Fruit fly (Drosophila melanogaster) whole organism, embryonic: ENCODE results near the gene fw.

Experiments used
- Ada2b ChIP-seq: fragments of 200-800 bp; sonication (Bioruptor generic); IDR thresholded peaks from 2 replicates; pipeline ENCODE4 v1.3.6; 2022; ENCODE audit warnings: missing biosample characterization, missing genetic modification characterization
- Adf1 ChIP-seq: fragments of 200-800 bp; sonication (Bioruptor generic); IDR thresholded peaks from 2 replicates; pipeline ENCODE4 v1.3.6; 2022; ENCODE audit warnings: missing biosample characterization, missing genetic modification characterization
- Bdp1 ChIP-seq: fragments of 200-800 bp; sonication (Bioruptor generic); optimal IDR thresholded peaks from 3 replicates; lab custom pipeline; 2016; ENCODE audit warnings: missing biosample characterization, missing genetic modification characterization
- BtbVII ChIP-seq: fragments of 200-800 bp; sonication (Bioruptor generic); optimal IDR thresholded peaks from 3 replicates; lab custom pipeline; 2017; ENCODE audit warnings: missing biosample characterization, mild to moderate bottlenecking, missing genetic modification characterization
- CG10654 ChIP-seq: fragments of 200-800 bp; sonication (Bioruptor generic); optimal IDR thresholded peaks from 2 replicates; lab custom pipeline; 2016; ENCODE audit warnings: missing biosample characterization, missing genetic modification characterization
- CG11093 ChIP-seq: fragments of 200-800 bp; sonication (Bioruptor generic); IDR thresholded peaks from 3 replicates; pipeline ENCODE4 v1.3.6; 2022; ENCODE audit warnings: missing biosample characterization, missing genetic modification characterization
- CG11398 ChIP-seq: fragments of 200-800 bp; sonication (Bioruptor generic); optimal IDR thresholded peaks from 2 replicates; lab custom pipeline; 2016; ENCODE audit warnings: missing biosample characterization, missing genetic modification characterization
- CG14860 ChIP-seq: fragments of 200-800 bp; sonication (Bioruptor generic); IDR thresholded peaks from 3 replicates; pipeline ENCODE4 v1.3.6; 2022; ENCODE audit warnings: missing biosample characterization, missing genetic modification characterization; ENCODE audit not compliant: partially characterized antibody
- CG16779 ChIP-seq: fragments of 200-800 bp; sonication (Bioruptor generic); IDR thresholded peaks from 2 replicates; pipeline ENCODE4 v1.3.6; 2022; ENCODE audit warnings: missing biosample characterization, missing genetic modification characterization
- CG16813 ChIP-seq: fragments of 200-800 bp; sonication (Bioruptor generic); IDR thresholded peaks from 3 replicates; pipeline ENCODE4 v1.3.6; 2022; ENCODE audit warnings: missing biosample characterization, missing genetic modification characterization; ENCODE audit not compliant: partially characterized antibody
- CG17829 ChIP-seq: fragments of 200-800 bp; optimal IDR thresholded peaks from 2 replicates; lab custom pipeline; 2019; ENCODE audit warnings: missing biosample characterization, mild to moderate bottlenecking, missing genetic modification characterization, moderate library complexity
- CG18599 ChIP-seq: fragments of 200-800 bp; sonication (Bioruptor generic); optimal IDR thresholded peaks from 3 replicates; lab custom pipeline; 2017; ENCODE audit warnings: missing biosample characterization, missing genetic modification characterization, mild to moderate bottlenecking, moderate library complexity, missing genetic modification reagents
- CG34422 ChIP-seq: fragments of 200-800 bp; sonication (Bioruptor generic); IDR thresholded peaks from 3 replicates; pipeline ENCODE4 v1.3.6; 2022; ENCODE audit warnings: missing biosample characterization, missing genetic modification characterization
- CG3847 ChIP-seq: fragments of 200-800 bp; sonication (Bioruptor generic); IDR thresholded peaks from 2 replicates; pipeline ENCODE4 v1.3.6; 2022; ENCODE audit warnings: missing biosample characterization, missing genetic modification characterization
- CG4404 ChIP-seq: fragments of 200-800 bp; sonication (Bioruptor generic); IDR thresholded peaks from 2 replicates; pipeline ENCODE4 v1.3.6; 2022; ENCODE audit warnings: missing biosample characterization, missing genetic modification characterization
- CG6175 ChIP-seq: fragments of 200-800 bp; sonication (Bioruptor generic); IDR thresholded peaks from 3 replicates; pipeline ENCODE4 v1.3.6; 2022; ENCODE audit warnings: missing biosample characterization, missing genetic modification characterization
- CG6689 ChIP-seq: fragments of 200-800 bp; sonication (Bioruptor generic); IDR thresholded peaks from 2 replicates; pipeline ENCODE4 v1.3.6; 2022; ENCODE audit warnings: missing biosample characterization, missing genetic modification characterization
- CG7357 ChIP-seq: fragments of 200-800 bp; sonication (Bioruptor generic); IDR thresholded peaks from 3 replicates; pipeline ENCODE4 v1.3.6; 2022; ENCODE audit warnings: missing biosample characterization, missing genetic modification characterization
- CHES-1-like ChIP-seq: fragments of 200-800 bp; sonication (Bioruptor generic); optimal IDR thresholded peaks from 2 replicates; lab custom pipeline; 2016; ENCODE audit warnings: missing biosample characterization, missing genetic modification characterization
- CoRest ChIP-seq: fragments of 200-800 bp; sonication (Bioruptor generic); optimal IDR thresholded peaks from 3 replicates; lab custom pipeline; 2018; ENCODE audit warnings: missing biosample characterization, mild to moderate bottlenecking, missing genetic modification characterization, moderate library complexity
- Ets97D ChIP-seq: fragments of 200-800 bp; sonication (Bioruptor generic); optimal IDR thresholded peaks from 3 replicates; lab custom pipeline; 2016; ENCODE audit warnings: missing biosample characterization, missing genetic modification characterization
- Gug ChIP-seq: fragments of 200-800 bp; sonication (Bioruptor generic); IDR thresholded peaks from 4 replicates; pipeline ENCODE4 v1.3.6; 2022; ENCODE audit warnings: missing biosample characterization, missing genetic modification characterization
- HLH4C ChIP-seq: fragments of 200-800 bp; sonication (Bioruptor generic); IDR thresholded peaks from 3 replicates; pipeline ENCODE4 v1.3.6; 2022; ENCODE audit warnings: missing biosample characterization, missing genetic modification characterization; ENCODE audit not compliant: partially characterized antibody
- Meics ChIP-seq: fragments of 200-800 bp; sonication (Bioruptor generic); optimal IDR thresholded peaks from 2 replicates; lab custom pipeline; 2017; ENCODE audit warnings: missing biosample characterization, mild to moderate bottlenecking, missing genetic modification characterization
- Side ChIP-seq: fragments of 200-800 bp; sonication (Bioruptor generic); optimal IDR thresholded peaks from 2 replicates; lab custom pipeline; 2016; ENCODE audit warnings: missing biosample characterization, missing genetic modification characterization
- Sox102F ChIP-seq: fragments of 200-800 bp; sonication (Bioruptor generic); optimal IDR thresholded peaks from 2 replicates; lab custom pipeline; 2018; ENCODE audit warnings: missing biosample characterization, mild to moderate bottlenecking, missing genetic modification characterization, moderate library complexity
- Xbp1 ChIP-seq: fragments of 200-800 bp; sonication (Bioruptor generic); optimal IDR thresholded peaks from 3 replicates; lab custom pipeline; 2016; ENCODE audit warnings: missing biosample characterization, mild to moderate bottlenecking, missing genetic modification characterization
- ash1 ChIP-seq: fragments of 200-800 bp; sonication (Bioruptor generic); optimal IDR thresholded peaks from 2 replicates; lab custom pipeline; 2018; ENCODE audit warnings: missing biosample characterization, mild to moderate bottlenecking, missing genetic modification characterization
- bowl ChIP-seq: fragments of 200-800 bp; sonication (Bioruptor generic); IDR thresholded peaks from 2 replicates; pipeline ENCODE4 v1.3.6; 2022; ENCODE audit warnings: missing biosample characterization, missing genetic modification characterization
- emc ChIP-seq: fragments of 200-800 bp; sonication (Bioruptor generic); optimal IDR thresholded peaks from 2 replicates; lab custom pipeline; 2016; ENCODE audit warnings: missing biosample characterization, missing genetic modification characterization
- ems ChIP-seq: fragments of 200-800 bp; sonication (Bioruptor generic); optimal IDR thresholded peaks from 3 replicates; lab custom pipeline; 2016; ENCODE audit warnings: missing biosample characterization, missing genetic modification characterization
- eve ChIP-seq, 2 experiments: fragments of >200 bp; optimal IDR thresholded peaks; 2 replicates each; lab custom pipeline; 2017; ENCODE audit warnings: missing biosample characterization in 2 of 2, missing genetic modification characterization in 2 of 2
- exex ChIP-seq: fragments of 200-800 bp; sonication (Bioruptor generic); optimal IDR thresholded peaks from 4 replicates; lab custom pipeline; 2018; ENCODE audit warnings: missing biosample characterization, mild to moderate bottlenecking, missing genetic modification characterization, moderate library complexity
- eyg ChIP-seq: fragments of 200-800 bp; sonication (Bioruptor generic); optimal IDR thresholded peaks from 3 replicates; lab custom pipeline; 2016; ENCODE audit warnings: missing biosample characterization, missing genetic modification characterization
- gce ChIP-seq: fragments of 200-800 bp; sonication (Bioruptor generic); IDR thresholded peaks from 3 replicates; pipeline ENCODE4 v1.3.6; 2022; ENCODE audit warnings: missing biosample characterization, missing genetic modification characterization
- gcm ChIP-seq: fragments of 200-800 bp; sonication (Bioruptor generic); optimal IDR thresholded peaks from 2 replicates; lab custom pipeline; 2019; ENCODE audit warnings: missing biosample characterization, mild to moderate bottlenecking, missing genetic modification characterization, moderate library complexity
- grn ChIP-seq: fragments of 200-800 bp; sonication (Bioruptor generic); optimal IDR thresholded peaks from 3 replicates; lab custom pipeline; 2017; ENCODE audit warnings: missing biosample characterization, missing genetic modification characterization
- her ChIP-seq: fragments of 200-800 bp; sonication (Bioruptor generic); optimal IDR thresholded peaks from 2 replicates; lab custom pipeline; 2016; ENCODE audit warnings: missing biosample characterization, missing genetic modification characterization
- maf-S ChIP-seq: fragments of 200-800 bp; sonication (Bioruptor generic); optimal IDR thresholded peaks from 2 replicates; lab custom pipeline; 2016; ENCODE audit warnings: missing biosample characterization, missing genetic modification characterization
- nerfin-1 ChIP-seq: fragments of 200-800 bp; sonication (Bioruptor generic); optimal IDR thresholded peaks from 3 replicates; lab custom pipeline; 2019; ENCODE audit warnings: missing biosample characterization, mild to moderate bottlenecking, missing genetic modification characterization, moderate library complexity
- nom ChIP-seq: fragments of 200-800 bp; sonication (Bioruptor generic); optimal IDR thresholded peaks from 2 replicates; lab custom pipeline; 2017; ENCODE audit warnings: missing biosample characterization, missing genetic modification characterization, mild to moderate bottlenecking, moderate library complexity, missing genetic modification reagents
- row ChIP-seq: fragments of 200-800 bp; sonication (Bioruptor generic); IDR thresholded peaks from 3 replicates; pipeline ENCODE4 v1.3.6; 2022; ENCODE audit warnings: missing biosample characterization, missing genetic modification characterization
- salm ChIP-seq: fragments of 200-800 bp; sonication (Bioruptor generic); optimal IDR thresholded peaks from 2 replicates; lab custom pipeline; 2018; ENCODE audit warnings: missing biosample characterization, mild to moderate bottlenecking, missing genetic modification characterization
- scrt ChIP-seq: fragments of 200-800 bp; sonication (Bioruptor generic); optimal IDR thresholded peaks from 2 replicates; lab custom pipeline; 2018; ENCODE audit warnings: missing biosample characterization, mild to moderate bottlenecking, missing genetic modification characterization, moderate library complexity
- sim ChIP-seq: fragments of 200-800 bp; sonication (Bioruptor generic); IDR thresholded peaks from 2 replicates; pipeline ENCODE4 v1.3.6; 2022; ENCODE audit warnings: missing biosample characterization, missing genetic modification characterization
- sisA ChIP-seq: fragments of 200-800 bp; sonication (Bioruptor generic); IDR thresholded peaks from 2 replicates; pipeline ENCODE4 v1.3.6; 2022; ENCODE audit warnings: missing biosample characterization, missing genetic modification characterization
- stwl ChIP-seq: fragments of 200-800 bp; sonication (Bioruptor generic); optimal IDR thresholded peaks from 3 replicates; lab custom pipeline; 2018; ENCODE audit warnings: missing biosample characterization, mild to moderate bottlenecking, missing genetic modification characterization, moderate library complexity
- tio ChIP-seq: fragments of 200-800 bp; sonication (Bioruptor generic); optimal IDR thresholded peaks from 2 replicates; lab custom pipeline; 2017; ENCODE audit warnings: missing biosample characterization, missing genetic modification characterization, inconsistent platforms
- usp ChIP-seq: fragments of >200 bp; optimal IDR thresholded peaks from 2 replicates; lab custom pipeline; 2017; ENCODE audit warnings: missing biosample characterization, missing genetic modification characterization
- zen2 ChIP-seq: fragments of 200-800 bp; sonication (Bioruptor generic); IDR thresholded peaks from 3 replicates; pipeline ENCODE4 v1.3.6; 2022; ENCODE audit warnings: missing biosample characterization, missing genetic modification characterization; ENCODE audit not compliant: partially characterized antibody
- zfh2 ChIP-seq: fragments of 200-800 bp; sonication (Bioruptor generic); optimal IDR thresholded peaks from 2 replicates; lab custom pipeline; 2016; ENCODE audit warnings: missing biosample characterization, missing genetic modification characterization

fw gene

DNA sequence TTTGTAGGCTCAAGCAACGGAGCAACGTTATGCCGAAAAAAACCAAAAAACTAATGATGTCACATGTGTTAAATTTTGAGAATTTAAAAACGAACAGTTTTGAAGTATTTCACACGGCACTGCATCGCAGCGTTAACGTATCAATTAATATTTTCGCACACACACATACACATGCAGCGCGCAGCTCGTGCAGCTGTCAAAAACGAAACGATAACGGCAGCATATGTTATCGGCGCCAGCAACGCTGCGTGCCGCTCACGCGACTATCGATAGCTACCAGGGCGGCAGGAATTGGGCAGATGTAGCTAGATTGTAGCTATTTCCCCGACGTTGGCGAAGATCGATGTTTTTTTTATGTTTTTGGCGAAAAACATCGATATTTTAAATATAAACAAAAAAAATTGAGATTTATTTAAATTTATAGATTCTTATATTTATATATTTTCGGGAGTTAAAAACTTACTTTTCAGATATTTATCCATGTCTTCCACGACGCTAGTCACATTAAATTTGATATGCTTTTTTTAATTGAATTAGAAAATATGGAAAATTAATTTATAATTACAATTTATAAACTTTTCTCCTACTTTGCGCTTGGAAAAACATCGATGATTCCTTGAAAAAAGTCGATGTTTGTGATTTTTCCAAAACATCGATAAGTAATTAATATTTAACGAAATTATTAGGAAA lies 25.3 kb upstream of the fw start, which contains the start of gene Usp7 (continued):
- TF ChIP-seq CG16779, result no peak
- no peak for TF ChIP-seq usp
- TF ChIP-seq grn (GFP tag; lab: Kevin White, UChicago), result no peak
- no peak for TF ChIP-seq nom (GFP tag; lab: Kevin White, UChicago)
- no peak for TF ChIP-seq her
- peak; percentile 79 for TF ChIP-seq stwl (tag; lab: Kevin White, UChicago)
- no peak for TF ChIP-seq CG11093 (GFP tag; lab: Robert Waterston, UW)
- no peak for TF ChIP-seq CHES-1-like (GFP tag; lab: Kevin White, UChicago)
- no peak for TF ChIP-seq sim (GFP tag; lab: Robert Waterston, UW)
- TF ChIP-seq CG34422 (GFP tag; lab: Robert Waterston, UW), result no peak
- no peak for TF ChIP-seq Side (GFP tag; lab: Kevin White, UChicago)
- peak; percentile 35 for TF ChIP-seq Xbp1 (GFP tag; lab: Kevin White, UChicago)
- TF ChIP-seq gce (GFP tag; lab: Robert Waterston, UW), result no peak
- TF ChIP-seq ems (GFP tag; lab: Kevin White, UChicago), result no peak
- no peak for TF ChIP-seq ash1 (GFP tag; lab: Kevin White, UChicago)
- TF ChIP-seq Bdp1 (GFP tag; lab: Kevin White, UChicago), result no peak
- TF ChIP-seq eve (GFP tag; optimal IDR thresholded peaks at IDR 0.05; lab: Kevin White, UChicago), result no peak
- TF ChIP-seq Ada2b (GFP tag; lab: Robert Waterston, UW), result no peak
- TF ChIP-seq scrt, result no peak
- no peak for TF ChIP-seq CG4404 (GFP tag; lab: Robert Waterston, UW)
- peak; percentile 42 for TF ChIP-seq nerfin-1 (tag; lab: Kevin White, UChicago)
- TF ChIP-seq CG7357 (GFP tag; lab: Robert Waterston, UW), result peak; percentile 51; the same call in 1 of the 3 replicates
- TF ChIP-seq emc (GFP tag; lab: Kevin White, UChicago), result no peak
- TF ChIP-seq gcm (GFP tag; lab: Kevin White, UChicago), result peak; percentile 8
- TF ChIP-seq CG11398, result no peak
- no peak for TF ChIP-seq sisA
- TF ChIP-seq CoRest (tag; lab: Kevin White, UChicago), result peak; percentile 48
- TF ChIP-seq Ets97D (GFP tag; lab: Kevin White, UChicago), result peak; percentile 85
- TF ChIP-seq maf-S (GFP tag; lab: Kevin White, UChicago), result peak; percentile 2
- no peak for TF ChIP-seq BtbVII (GFP tag; lab: Kevin White, UChicago)
- TF ChIP-seq exex (tag; lab: Kevin White, UChicago), result no peak
- TF ChIP-seq Meics (GFP tag; lab: Kevin White, UChicago), result no peak
- peak; percentile 81 for TF ChIP-seq zen2
- no peak for TF ChIP-seq CG10654 (GFP tag; lab: Kevin White, UChicago)
- TF ChIP-seq row, result peak; percentile 88
- peak; percentile 78 for TF ChIP-seq Adf1
- no peak for TF ChIP-seq tio (GFP tag; lab: Kevin White, UChicago)
- no peak; the same call in 3 of the 4 replicates for TF ChIP-seq Gug
- TF ChIP-seq CG6175 (GFP tag; lab: Robert Waterston, UW), result no peak
- no peak for TF ChIP-seq salm (tag; lab: Kevin White, UChicago)
- TF ChIP-seq CG6689 (GFP tag; lab: Robert Waterston, UW), result no peak
- no peak for TF ChIP-seq eyg (GFP tag; lab: Kevin White, UChicago)
- TF ChIP-seq bowl (GFP tag; lab: Robert Waterston, UW), result no peak
- TF ChIP-seq CG3847, result peak; percentile 47; the same call in 1 of the 2 replicates
- peak; percentile 94 for TF ChIP-seq HLH4C
- no peak for TF ChIP-seq zfh2 (GFP tag; lab: Kevin White, UChicago)
- no peak for TF ChIP-seq CG18599
- TF ChIP-seq CG16813 (GFP tag; lab: Robert Waterston, UW), result peak; percentile 97
- peak; percentile 91 for TF ChIP-seq CG14860 (GFP tag; lab: Robert Waterston, UW)
- TF ChIP-seq CG17829, result peak; percentile 63
- TF ChIP-seq Sox102F (GFP tag; lab: Kevin White, UChicago), result no peak
